Fruit fly (Drosophila melanogaster) whole organism: ENCODE results near the gene CG11560.

Experiments
- CG8478 ChIP-seq: fragments of >200 bp; optimal IDR thresholded peaks from 2 replicates; lab custom pipeline; 2018; ENCODE audit warnings: inconsistent platforms
- Dll ChIP-seq: fragments of >200 bp; optimal IDR thresholded peaks from 2 replicates; lab custom pipeline; 2017
- EcR ChIP-seq, 2 experiments: fragments of >200 bp; optimal IDR thresholded peaks; 2 replicates each; lab custom pipeline; 2017; ENCODE audit warnings: missing biosample characterization in 2 of 2, missing genetic modification characterization in 2 of 2, missing genetic modification reagents in 2 of 2
- pan ChIP-seq: fragments of >200 bp; optimal IDR thresholded peaks from 2 replicates; lab custom pipeline; 2017
- psq ChIP-seq: fragments of >200 bp; optimal IDR thresholded peaks from 2 replicates; lab custom pipeline; 2017
- usp ChIP-seq: fragments of >200 bp; optimal IDR thresholded peaks from 2 replicates; lab custom pipeline; 2017; ENCODE audit warnings: missing biosample characterization, missing genetic modification characterization, mixed read lengths

CG11560 gene

DNA sequence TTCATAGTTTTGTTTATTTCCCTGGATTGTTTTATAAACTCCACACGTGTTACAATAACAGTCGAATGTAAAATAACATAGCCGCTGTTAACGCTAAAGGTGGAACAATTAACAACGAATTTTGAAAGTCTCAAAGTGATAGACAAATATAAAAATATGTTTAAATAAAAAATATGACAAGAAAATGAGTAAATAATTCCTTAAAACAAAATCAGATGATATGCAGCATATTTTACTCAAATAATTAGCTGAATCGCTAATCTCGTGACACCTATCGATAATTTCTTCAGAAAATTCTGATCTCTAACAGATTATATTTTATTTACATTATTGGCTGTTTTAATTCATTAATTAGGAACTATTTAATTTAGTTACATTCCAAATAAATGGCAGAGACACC lies 16.8 kb downstream of the CG11560 start, which contains the start of the genes CG5645 and Atg12:
CG5645 (minus strand) TSS at position 77 of the 400 bp plus-strand sequence.
Atg12 (plus strand) TSS at position 338 of the 400 bp plus-strand sequence.
- TF ChIP-seq CG8478 (lab: Kevin White, UChicago) (no peak), Dll (lab: Kevin White, UChicago) (no peak), EcR (GFP tag; optimal IDR thresholded peaks at IDR 0.05; lab: Kevin White, UChicago) (no peak), pan (lab: Kevin White, UChicago) (no peak), psq (lab: Kevin White, UChicago) (no peak), usp (GFP tag; lab: Kevin White, UChicago) (no peak)

DNA sequence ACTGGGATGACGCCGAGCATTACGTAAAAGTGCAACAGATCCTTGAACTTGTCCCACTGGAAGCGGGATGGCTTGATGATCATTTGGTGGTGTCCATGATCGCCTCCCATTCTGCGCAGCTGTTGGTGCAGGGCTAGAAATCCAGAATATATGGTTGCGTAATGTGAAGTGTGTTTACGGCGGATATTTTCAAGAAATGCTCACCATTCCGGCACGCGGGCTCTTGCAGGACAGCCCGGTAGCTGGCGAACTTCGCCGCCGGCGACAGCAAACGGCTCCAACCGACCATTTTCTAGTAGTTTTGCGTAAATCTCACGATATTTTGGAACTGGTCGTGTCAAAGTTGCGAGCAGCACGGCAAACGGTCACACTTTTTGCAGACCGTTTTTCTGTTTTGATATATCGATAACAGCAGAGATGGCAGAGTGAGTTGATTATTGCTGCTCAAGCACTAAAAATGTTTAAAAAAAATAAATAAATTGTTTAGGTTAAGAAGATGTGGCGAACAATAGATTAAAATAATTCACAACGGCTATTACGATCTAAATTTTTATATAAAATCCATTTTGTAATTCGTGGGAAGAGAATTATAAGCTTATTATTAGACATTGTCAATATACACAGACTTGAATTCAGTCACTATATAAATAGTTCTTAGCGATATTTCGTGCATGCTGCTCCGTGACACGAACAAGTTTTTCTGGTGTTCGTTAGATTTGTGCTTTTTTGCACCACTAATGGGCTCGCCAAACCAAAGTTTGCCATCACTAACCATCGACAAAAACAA lies 18.5 kb downstream of the CG11560 start, which contains the start of the genes ND-SGDH and RhoGAP68F:
ND-SGDH (minus strand) TSS at position 472 of the 787 bp plus-strand sequence.
RhoGAP68F (plus strand) TSS at position 756 of the 787 bp plus-strand sequence.
- TF ChIP-seq psq (lab: Kevin White, UChicago): no peak
- TF ChIP-seq pan (lab: Kevin White, UChicago): no peak
- no peak for TF ChIP-seq usp (GFP tag; lab: Kevin White, UChicago)
- TF ChIP-seq Dll (lab: Kevin White, UChicago): no peak
- TF ChIP-seq CG8478 (lab: Kevin White, UChicago): no peak
- no peak for TF ChIP-seq EcR (GFP tag; optimal IDR thresholded peaks at IDR 0.05; lab: Kevin White, UChicago)

DNA sequence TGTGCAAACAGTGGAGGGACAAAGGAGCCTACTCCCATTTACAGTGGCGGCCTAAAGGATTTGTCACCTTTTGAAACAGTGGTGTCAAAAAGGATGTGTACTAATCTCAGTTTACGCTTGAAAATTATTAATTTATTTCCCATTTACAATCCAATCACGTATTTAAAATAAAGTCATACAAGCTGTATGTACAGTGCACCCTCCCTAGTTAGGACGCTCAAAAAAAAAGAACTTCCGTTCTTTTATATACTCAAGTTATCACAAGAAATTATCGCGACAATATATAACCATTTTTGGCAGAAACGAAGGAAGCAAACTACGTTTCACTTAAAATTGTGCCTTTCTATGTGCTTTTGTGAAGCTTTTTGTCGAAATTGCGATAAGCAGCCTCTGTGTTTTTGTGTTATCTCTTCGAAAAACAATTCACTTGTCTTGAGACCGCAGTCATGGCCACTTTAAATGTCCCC lies 19.4 kb downstream of the CG11560 start:
- TF ChIP-seq CG8478 (lab: Kevin White, UChicago) (no peak), usp (GFP tag; lab: Kevin White, UChicago) (no peak), Dll (lab: Kevin White, UChicago) (no peak), pan (lab: Kevin White, UChicago) (no peak), EcR (GFP tag; optimal IDR thresholded peaks at IDR 0.05; lab: Kevin White, UChicago) (no peak), psq (lab: Kevin White, UChicago) (no peak)

DNA sequence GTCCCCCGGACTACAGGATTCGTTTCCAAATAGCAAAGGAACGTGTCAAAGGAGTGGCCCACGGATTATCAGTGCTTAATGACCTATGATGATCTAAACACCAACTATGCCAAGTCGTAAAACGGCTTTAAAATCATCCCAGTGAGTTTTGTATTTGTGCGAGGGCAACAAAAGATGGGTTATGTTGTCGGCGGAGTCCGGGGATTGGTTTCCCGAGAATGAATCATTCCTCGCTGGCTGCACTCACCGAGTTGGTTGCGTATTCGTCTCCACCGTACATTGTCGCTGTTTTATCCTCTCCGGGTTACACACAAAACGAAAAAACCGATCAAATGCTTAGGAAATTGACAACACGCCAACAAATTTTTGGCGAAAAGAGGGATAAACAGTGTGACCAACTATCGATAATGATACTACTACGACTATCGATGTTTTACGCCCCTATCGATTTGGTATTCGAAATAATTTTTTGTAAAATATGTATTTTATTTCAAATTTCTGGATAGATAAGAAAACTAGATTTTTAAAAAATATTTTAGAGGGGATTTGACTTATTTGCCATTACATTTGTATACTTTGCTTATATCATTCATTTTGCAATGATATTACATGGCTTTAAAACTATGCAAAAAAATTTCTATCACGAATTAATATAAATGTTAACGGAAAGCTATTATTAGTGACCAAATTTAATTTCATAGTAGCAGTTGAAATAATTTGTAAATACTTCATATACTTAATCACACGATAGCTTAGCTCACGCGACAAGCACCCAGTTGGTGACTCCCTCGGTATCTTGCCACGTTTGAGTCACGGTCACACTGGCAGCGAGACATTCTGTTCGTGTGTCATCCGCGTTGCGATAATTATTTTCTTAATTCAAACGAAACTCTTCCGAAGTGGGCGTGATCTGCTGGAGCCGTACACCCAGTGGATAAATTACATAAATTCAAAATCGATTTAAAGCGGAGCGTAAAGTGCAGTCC lies 26.2 kb downstream of the CG11560 start, which contains the start of the genes eIF3l and Nrx-IV:
eIF3l (minus strand) TSS at position 389 of the 986 bp plus-strand sequence.
Nrx-IV (plus strand) TSS at position 811 of the 986 bp plus-strand sequence.
- no peak for TF ChIP-seq CG8478 (lab: Kevin White, UChicago)
- TF ChIP-seq Dll (lab: Kevin White, UChicago): no peak
- no peak for TF ChIP-seq usp (GFP tag; lab: Kevin White, UChicago)

DNA sequence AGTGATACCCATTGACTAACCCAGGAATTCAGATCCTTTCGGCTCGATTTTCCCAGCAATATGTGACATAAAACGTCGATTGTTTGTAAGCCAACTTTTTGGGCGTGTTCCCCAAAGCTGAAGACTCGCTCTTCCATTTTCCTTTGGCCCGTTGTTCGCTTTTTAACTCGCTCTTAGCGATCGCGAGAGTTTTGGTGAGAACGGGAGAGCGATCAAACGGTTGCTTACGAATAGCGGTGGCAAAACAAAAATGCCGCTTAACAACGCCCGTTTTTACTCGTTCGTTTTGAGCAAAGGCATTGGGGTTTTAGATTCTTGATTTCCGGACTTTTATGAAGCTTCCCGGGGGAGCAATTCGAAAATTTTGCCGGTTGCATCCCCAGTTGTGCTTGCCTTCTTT lies 27.2 kb downstream of the CG11560 start:
- TF ChIP-seq CG8478 (lab: Kevin White, UChicago) (no peak), EcR (GFP tag; optimal IDR thresholded peaks at IDR 0.05; lab: Kevin White, UChicago) (no peak), Dll (lab: Kevin White, UChicago) (no peak), pan (lab: Kevin White, UChicago) (no peak), psq (lab: Kevin White, UChicago) (no peak)

DNA sequence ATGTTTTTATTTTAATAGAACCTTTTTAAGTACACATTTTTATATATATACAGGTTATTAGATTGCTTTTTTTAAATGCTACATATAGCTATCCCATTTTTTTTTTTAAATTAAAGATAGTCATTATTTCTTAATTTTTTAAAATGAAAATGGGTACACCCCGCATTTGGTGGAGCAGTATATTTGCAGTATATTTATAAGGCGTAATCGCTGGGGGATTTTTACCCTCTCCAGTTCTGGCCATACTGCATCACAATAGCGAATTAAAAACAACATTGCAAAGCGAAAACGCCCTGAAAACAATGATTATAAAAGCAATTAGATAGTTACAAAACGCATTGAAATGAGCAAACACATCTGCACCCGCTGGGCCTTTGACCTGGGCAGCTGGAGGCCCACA lies 29.2 kb downstream of the CG11560 start, which contains the start of gene CG32099:
CG32099 (plus strand) TSS at position 250 of the 400 bp plus-strand sequence.
- TF ChIP-seq Dll (lab: Kevin White, UChicago) (no peak), usp (GFP tag; lab: Kevin White, UChicago) (no peak), EcR (GFP tag; optimal IDR thresholded peaks at IDR 0.05; lab: Kevin White, UChicago) (no peak), pan (lab: Kevin White, UChicago) (no peak), CG8478 (lab: Kevin White, UChicago) (no peak), psq (lab: Kevin White, UChicago) (no peak)

DNA sequence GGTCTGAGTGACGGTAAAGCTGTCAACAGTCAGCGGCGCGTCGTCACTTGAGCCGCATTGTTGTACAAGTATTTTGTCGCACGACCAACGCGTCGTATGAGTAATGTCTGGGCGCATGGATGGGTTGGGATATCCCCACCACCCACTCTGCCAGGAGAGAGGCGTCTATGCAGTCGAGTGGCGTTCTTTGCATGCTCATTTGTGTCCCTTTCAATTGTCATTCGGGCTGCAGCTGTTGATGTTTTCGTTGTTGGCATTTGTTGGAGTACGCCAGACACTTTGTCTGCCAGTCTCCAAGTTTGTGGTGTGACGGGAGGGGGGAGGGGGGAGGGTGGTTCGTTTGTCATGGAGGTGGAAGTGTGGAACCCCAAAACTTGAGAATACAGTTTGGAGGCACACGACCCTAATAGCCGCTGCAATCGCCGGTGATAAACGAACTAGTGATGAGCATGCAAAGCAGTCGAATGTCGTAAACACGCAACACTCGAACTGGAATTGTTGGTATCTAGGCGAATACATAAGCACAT lies 42.4 kb downstream of the CG11560 start:
- TF ChIP-seq pan (lab: Kevin White, UChicago): no peak
- no peak for TF ChIP-seq Dll (lab: Kevin White, UChicago)
- no peak for TF ChIP-seq EcR (GFP tag; optimal IDR thresholded peaks at IDR 0.05; lab: Kevin White, UChicago)
- no peak for TF ChIP-seq CG8478 (lab: Kevin White, UChicago)
- no peak for TF ChIP-seq usp (GFP tag; lab: Kevin White, UChicago)
- TF ChIP-seq psq (lab: Kevin White, UChicago): no peak

DNA sequence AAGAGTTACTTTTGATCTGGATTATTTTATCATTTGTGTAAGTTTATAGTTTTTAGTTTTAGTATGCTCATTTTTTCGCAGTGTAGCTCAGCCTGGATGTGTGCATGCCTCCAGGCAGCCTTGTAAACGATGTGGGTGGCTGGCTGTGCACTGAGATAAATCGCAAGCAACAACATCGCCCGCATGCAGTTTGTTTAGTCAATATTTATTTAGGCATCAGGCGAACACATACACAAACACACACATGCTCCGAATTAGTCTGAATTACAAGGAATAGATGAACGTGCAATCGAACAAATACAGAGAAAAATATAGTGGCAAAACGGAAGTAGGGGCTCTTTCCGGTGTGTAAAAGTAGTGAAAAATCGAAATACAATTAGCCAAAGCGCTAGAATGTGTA lies 43.3 kb downstream of the CG11560 start:
- no peak for TF ChIP-seq Dll (lab: Kevin White, UChicago)
- no peak for TF ChIP-seq psq (lab: Kevin White, UChicago)
- no peak for TF ChIP-seq EcR (GFP tag; optimal IDR thresholded peaks at IDR 0.05; lab: Kevin White, UChicago)
- no peak for TF ChIP-seq pan (lab: Kevin White, UChicago)
- TF ChIP-seq usp (GFP tag; lab: Kevin White, UChicago): no peak
- TF ChIP-seq CG8478 (lab: Kevin White, UChicago): no peak

DNA sequence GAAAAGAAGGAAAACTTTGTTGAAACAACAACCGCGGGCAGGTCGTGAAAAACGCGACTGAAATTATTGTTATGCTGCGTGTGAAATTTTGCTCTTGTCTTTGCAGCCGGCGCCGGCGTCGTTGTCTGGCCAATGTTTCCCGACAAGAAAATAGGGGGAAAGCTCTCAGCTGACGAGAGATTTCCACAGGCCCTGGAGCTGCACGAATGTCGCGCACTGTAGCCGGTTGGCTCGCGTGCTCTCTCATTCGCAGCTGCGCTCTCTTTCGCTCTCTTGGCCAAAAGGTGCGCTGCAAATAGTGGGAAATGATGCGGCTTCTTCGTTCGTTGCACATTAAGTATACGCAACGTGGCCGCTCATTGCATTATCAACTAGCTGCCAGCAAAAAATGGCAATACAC lies 43.9 kb downstream of the CG11560 start, which contains the start of gene CG9760:
CG9760 (minus strand) TSS at position 43 of the 400 bp plus-strand sequence.
- TF ChIP-seq Dll (lab: Kevin White, UChicago): peak; percentile 31
- no peak for TF ChIP-seq usp (GFP tag; lab: Kevin White, UChicago)
